Worm (Caenorhabditis elegans) whole organism, early embryonic: Measurements from ENCODE around the gene W01F3.2.

ENCODE experiments used
- F13C5.2 ChIP-seq: sonication (generic microtip); optimal IDR thresholded peaks from 2 replicates; lab custom pipeline; 2017; ENCODE audit warnings: mild to moderate bottlenecking, missing genetic modification characterization, inconsistent platforms, missing compliant biosample characterization
- aly-1 ChIP-seq: sonication (generic microtip); optimal IDR thresholded peaks from 2 replicates; lab custom pipeline; 2016; ENCODE audit warnings: missing genetic modification characterization, missing compliant biosample characterization
- ama-1 ChIP-seq: fragments of 150-350 bp; optimal IDR thresholded peaks from 2 replicates; lab custom pipeline; 2014
- ceh-13 ChIP-seq: fragments of 200-800 bp; sonication (Bioruptor generic); optimal IDR thresholded peaks from 2 replicates; lab custom pipeline; 2018; ENCODE audit warnings: mild to moderate bottlenecking, missing genetic modification characterization, missing compliant biosample characterization
- ceh-36 ChIP-seq: sonication (generic microtip); optimal IDR thresholded peaks from 2 replicates; lab custom pipeline; 2016; ENCODE audit warnings: missing genetic modification characterization, inconsistent platforms, missing compliant biosample characterization
- flt-1 ChIP-seq: fragments of 200-800 bp; sonication (Bioruptor generic); IDR thresholded peaks from 2 replicates; pipeline ENCODE4 v1.3.6; 2022; ENCODE audit warnings: missing genetic modification characterization, missing compliant biosample characterization
- hmbx-1 ChIP-seq: sonication (generic microtip); optimal IDR thresholded peaks from 2 replicates; lab custom pipeline; 2016; ENCODE audit warnings: mild to moderate bottlenecking, missing genetic modification characterization, missing compliant biosample characterization
- pes-1 ChIP-seq: fragments of 200-800 bp; sonication (Bioruptor generic); IDR thresholded peaks from 2 replicates; pipeline ENCODE4 v1.3.6; 2022; ENCODE audit warnings: missing genetic modification reagents, missing genetic modification characterization, missing compliant biosample characterization
- scrt-1 ChIP-seq: fragments of 200-800 bp; sonication (Bioruptor generic); IDR thresholded peaks from 2 replicates; pipeline ENCODE4 v1.3.6; 2022; ENCODE audit warnings: missing genetic modification characterization, missing compliant biosample characterization
- sea-1 ChIP-seq: fragments of 200-800 bp; sonication (Bioruptor generic); conservative IDR thresholded peaks from 2 replicates; pipeline ENCODE4 v1.3.6; 2022; ENCODE audit warnings: missing genetic modification characterization, missing compliant biosample characterization
- tbx-11 ChIP-seq: fragments of 200-800 bp; sonication (Bioruptor generic); IDR thresholded peaks from 2 replicates; pipeline ENCODE4 v1.3.6; 2022; ENCODE audit warnings: missing genetic modification characterization, missing compliant biosample characterization
- tbx-37 ChIP-seq: fragments of 200-800 bp; sonication (Bioruptor generic); conservative IDR thresholded peaks from 2 replicates; pipeline ENCODE4 v1.3.6; 2022; ENCODE audit warnings: missing genetic modification reagents, missing genetic modification characterization, missing compliant biosample characterization

- TF ChIP-seq sea-1 (GFP tag; lab: Robert Waterston, UW): no peak
- no peak for TF ChIP-seq ama-1 (lab: Kevin White, UChicago)
- TF ChIP-seq scrt-1 (GFP tag; lab: Robert Waterston, UW): no peak
- TF ChIP-seq tbx-37 (GFP tag; lab: Robert Waterston, UW): no peak
- TF ChIP-seq aly-1 (tag; lab: Kevin White, UChicago): no peak
- TF ChIP-seq ceh-36 (tag; lab: Kevin White, UChicago): no peak
- no peak for TF ChIP-seq pes-1 (GFP tag; lab: Robert Waterston, UW)
- TF ChIP-seq F13C5.2 (tag; lab: Kevin White, UChicago): no peak
- no peak for TF ChIP-seq flt-1
- no peak for TF ChIP-seq ceh-13 (GFP tag; lab: Kevin White, UChicago)
- TF ChIP-seq hmbx-1 (tag; lab: Kevin White, UChicago): no peak
- no peak for TF ChIP-seq tbx-11 (GFP tag; lab: Robert Waterston, UW)
Measured at ce11 chrV:20626043-20626761, 33.9 kb upstream of the W01F3.2 start, which contains the start of the genes F46B3.9 and srz-18.
